Fruit fly (Drosophila melanogaster) whole organism, embryonic: ENCODE results near the gene lectin-37Da.
A peak's percentile ranks its signal among the peaks of the same experiment; 100 is the strongest.

Source experiments
- ATbp ChIP-seq: fragments of 200-800 bp; sonication (Bioruptor generic); optimal IDR thresholded peaks from 2 replicates; lab custom pipeline; 2017; ENCODE audit warnings: missing biosample characterization, mild to moderate bottlenecking, missing genetic modification characterization, missing genetic modification reagents
- CG10209 ChIP-seq: fragments of 200-800 bp; sonication (Bioruptor generic); optimal IDR thresholded peaks from 3 replicates; lab custom pipeline; 2017; ENCODE audit warnings: missing biosample characterization, mild to moderate bottlenecking, missing genetic modification characterization, missing genetic modification reagents
- CG10979 ChIP-seq: fragments of 200-800 bp; sonication (Bioruptor generic); optimal IDR thresholded peaks from 2 replicates; lab custom pipeline; 2018; ENCODE audit warnings: missing biosample characterization, mild to moderate bottlenecking, missing genetic modification characterization, moderate library complexity
- CG11398 ChIP-seq: fragments of 200-800 bp; sonication (Bioruptor generic); optimal IDR thresholded peaks from 2 replicates; lab custom pipeline; 2016; ENCODE audit warnings: missing biosample characterization, missing genetic modification characterization
- CG11560 ChIP-seq: fragments of 200-800 bp; sonication (Bioruptor generic); IDR thresholded peaks from 3 replicates; pipeline ENCODE4 v1.3.6; 2022; ENCODE audit warnings: missing biosample characterization, missing genetic modification characterization
- CG11723 ChIP-seq: fragments of 200-800 bp; sonication (Bioruptor generic); optimal IDR thresholded peaks from 2 replicates; lab custom pipeline; 2017; ENCODE audit warnings: missing biosample characterization, mild to moderate bottlenecking, missing genetic modification characterization
- CG12155 ChIP-seq: fragments of 200-800 bp; sonication (Bioruptor generic); optimal IDR thresholded peaks from 3 replicates; lab custom pipeline; 2016; ENCODE audit warnings: missing biosample characterization, missing genetic modification characterization
- CG12219 ChIP-seq: fragments of 200-800 bp; sonication (Bioruptor generic); optimal IDR thresholded peaks from 3 replicates; lab custom pipeline; 2018; ENCODE audit warnings: missing biosample characterization, mild to moderate bottlenecking, missing genetic modification characterization
- CG12236 ChIP-seq: fragments of 200-800 bp; sonication (Bioruptor generic); optimal IDR thresholded peaks from 2 replicates; lab custom pipeline; 2016; ENCODE audit warnings: missing biosample characterization, missing genetic modification characterization
- CG12744 ChIP-seq: fragments of 200-800 bp; sonication (Bioruptor generic); optimal IDR thresholded peaks from 2 replicates; lab custom pipeline; 2016; ENCODE audit warnings: missing biosample characterization, missing genetic modification characterization
- CG14050 ChIP-seq: fragments of 200-800 bp; sonication (Bioruptor generic); IDR thresholded peaks from 3 replicates; pipeline ENCODE4 v1.3.6; 2022; ENCODE audit warnings: missing biosample characterization, missing genetic modification characterization
- CG15479 ChIP-seq: fragments of 200-800 bp; sonication (Bioruptor generic); optimal IDR thresholded peaks from 3 replicates; lab custom pipeline; 2019; ENCODE audit warnings: missing biosample characterization, mild to moderate bottlenecking, missing genetic modification characterization, moderate library complexity
- CG1603 ChIP-seq: fragments of 200-800 bp; sonication (Bioruptor generic); optimal IDR thresholded peaks from 2 replicates; lab custom pipeline; 2019; ENCODE audit warnings: missing biosample characterization, mild to moderate bottlenecking, missing genetic modification characterization, moderate library complexity
- CG17829 ChIP-seq: fragments of 200-800 bp; optimal IDR thresholded peaks from 2 replicates; lab custom pipeline; 2019; ENCODE audit warnings: missing biosample characterization, mild to moderate bottlenecking, missing genetic modification characterization, moderate library complexity
- CG1792 ChIP-seq: fragments of 200-800 bp; sonication (Bioruptor generic); optimal IDR thresholded peaks from 2 replicates; lab custom pipeline; 2016; ENCODE audit warnings: missing biosample characterization, missing genetic modification characterization
- CG2889 ChIP-seq: fragments of 200-800 bp; sonication (Bioruptor generic); IDR thresholded peaks from 3 replicates; pipeline ENCODE4 v1.3.6; 2022; ENCODE audit warnings: missing biosample characterization, missing genetic modification characterization
- CG34376 ChIP-seq: fragments of 200-800 bp; sonication (Bioruptor generic); optimal IDR thresholded peaks from 2 replicates; lab custom pipeline; 2018; ENCODE audit warnings: missing biosample characterization, mild to moderate bottlenecking, missing genetic modification characterization
- CG34422 ChIP-seq: fragments of 200-800 bp; sonication (Bioruptor generic); IDR thresholded peaks from 3 replicates; pipeline ENCODE4 v1.3.6; 2022; ENCODE audit warnings: missing biosample characterization, missing genetic modification characterization
- CG4360 ChIP-seq: fragments of 200-800 bp; sonication (Bioruptor generic); IDR thresholded peaks from 2 replicates; pipeline ENCODE4 v1.3.6; 2022; ENCODE audit warnings: missing biosample characterization, missing genetic modification characterization
- CG6272 ChIP-seq: fragments of 200-800 bp; sonication (Bioruptor generic); IDR thresholded peaks from 2 replicates; pipeline ENCODE4 v1.3.6; 2022; ENCODE audit warnings: missing biosample characterization, missing genetic modification characterization
- CG8089 ChIP-seq: fragments of 200-800 bp; sonication (Bioruptor generic); optimal IDR thresholded peaks from 3 replicates; lab custom pipeline; 2016; ENCODE audit warnings: missing biosample characterization, missing genetic modification characterization
- CG8281 ChIP-seq: fragments of 200-800 bp; sonication (Bioruptor generic); optimal IDR thresholded peaks from 2 replicates; lab custom pipeline; 2018; ENCODE audit warnings: missing biosample characterization, mild to moderate bottlenecking, missing genetic modification characterization, moderate library complexity
- CHES-1-like ChIP-seq: fragments of 200-800 bp; sonication (Bioruptor generic); optimal IDR thresholded peaks from 2 replicates; lab custom pipeline; 2016; ENCODE audit warnings: missing biosample characterization, missing genetic modification characterization
- CTCF ChIP-seq: fragments of 200-800 bp; sonication (Bioruptor generic); optimal IDR thresholded peaks from 2 replicates; lab custom pipeline; 2017; ENCODE audit warnings: missing biosample characterization, mild to moderate bottlenecking, missing genetic modification characterization, moderate library complexity
- Dll ChIP-seq: fragments of 200-800 bp; sonication (Bioruptor generic); IDR thresholded peaks from 4 replicates; pipeline ENCODE4 v1.3.6; 2022; ENCODE audit warnings: missing biosample characterization, missing genetic modification characterization; ENCODE audit not compliant: partially characterized antibody
- ERR ChIP-seq: fragments of 200-800 bp; sonication (Bioruptor generic); optimal IDR thresholded peaks from 2 replicates; lab custom pipeline; 2016; ENCODE audit warnings: missing biosample characterization, missing genetic modification characterization
- Fer1 ChIP-seq: fragments of 200-800 bp; sonication (Bioruptor generic); optimal IDR thresholded peaks from 2 replicates; lab custom pipeline; 2017; ENCODE audit warnings: missing biosample characterization, mild to moderate bottlenecking, missing genetic modification characterization
- Hand ChIP-seq: fragments of 200-800 bp; sonication (Bioruptor generic); optimal IDR thresholded peaks from 2 replicates; lab custom pipeline; 2017; ENCODE audit warnings: mild to moderate bottlenecking, missing biosample characterization, missing genetic modification reagents, missing genetic modification characterization
- Hmx ChIP-seq: fragments of 200-800 bp; sonication (Bioruptor generic); optimal IDR thresholded peaks from 2 replicates; lab custom pipeline; 2016; ENCODE audit warnings: missing biosample characterization, missing genetic modification characterization
- Hr78 ChIP-seq, 2 experiments: fragments of 200-800 bp in 1 of 2; fragments of >200 bp in 1 of 2; sonication (Bioruptor generic) in 1 of 2; optimal IDR thresholded peaks; 2 replicates each; lab custom pipeline; 2017 to 2019; ENCODE audit warnings: missing biosample characterization in 2 of 2, missing genetic modification characterization in 2 of 2, mild to moderate bottlenecking in 1 of 2, moderate library complexity in 1 of 2
- Lhr ChIP-seq: fragments of 200-800 bp; sonication (Bioruptor generic); optimal IDR thresholded peaks from 3 replicates; lab custom pipeline; 2017; ENCODE audit warnings: mild to moderate bottlenecking, missing biosample characterization, missing genetic modification reagents, missing genetic modification characterization
- NfI ChIP-seq: fragments of 200-800 bp; sonication (Bioruptor generic); optimal IDR thresholded peaks from 3 replicates; lab custom pipeline; 2018; ENCODE audit warnings: missing biosample characterization, mild to moderate bottlenecking, missing genetic modification characterization, moderate library complexity
- Taf1 ChIP-seq: fragments of 200-800 bp; sonication (Bioruptor generic); IDR thresholded peaks from 2 replicates; pipeline ENCODE4 v1.3.6; 2022; ENCODE audit warnings: missing biosample characterization, missing genetic modification characterization
- ara ChIP-seq: fragments of 200-800 bp; sonication (Bioruptor generic); IDR thresholded peaks from 2 replicates; pipeline ENCODE4 v1.3.6; 2022; ENCODE audit warnings: missing biosample characterization, missing genetic modification characterization
- ase ChIP-seq: fragments of 200-800 bp; sonication (Bioruptor generic); IDR thresholded peaks from 3 replicates; pipeline ENCODE4 v1.3.6; 2022; ENCODE audit warnings: missing biosample characterization, missing genetic modification characterization
- cas ChIP-seq: fragments of 200-800 bp; sonication (Bioruptor generic); IDR thresholded peaks from 2 replicates; pipeline ENCODE4 v1.3.6; 2022; ENCODE audit warnings: missing biosample characterization, missing genetic modification characterization
- dimm ChIP-seq: fragments of 200-800 bp; sonication (Bioruptor generic); IDR thresholded peaks from 2 replicates; pipeline ENCODE4 v1.3.6; 2022; ENCODE audit warnings: missing biosample characterization, missing genetic modification characterization
- dysf ChIP-seq: fragments of 200-800 bp; sonication (Bioruptor generic); IDR thresholded peaks from 3 replicates; pipeline ENCODE4 v1.3.6; 2022; ENCODE audit warnings: missing biosample characterization, missing genetic modification characterization
- esg ChIP-seq: fragments of 200-800 bp; sonication (Bioruptor generic); conservative IDR thresholded peaks from 2 replicates; pipeline ENCODE4 v1.3.6; 2022; ENCODE audit warnings: missing biosample characterization, missing genetic modification characterization
- fd102C ChIP-seq: fragments of 200-800 bp; sonication (Bioruptor generic); optimal IDR thresholded peaks from 2 replicates; lab custom pipeline; 2018; ENCODE audit warnings: missing biosample characterization, mild to moderate bottlenecking, missing genetic modification characterization, moderate library complexity
- grau ChIP-seq: fragments of 200-800 bp; optimal IDR thresholded peaks from 3 replicates; lab custom pipeline; 2019; ENCODE audit warnings: missing biosample characterization, mild to moderate bottlenecking, missing genetic modification characterization, moderate library complexity
- gsb-n ChIP-seq: fragments of 200-800 bp; sonication (Bioruptor generic); optimal IDR thresholded peaks from 3 replicates; lab custom pipeline; 2018; ENCODE audit warnings: missing biosample characterization, mild to moderate bottlenecking, missing genetic modification characterization
- ham ChIP-seq: fragments of 200-800 bp; sonication (Bioruptor generic); IDR thresholded peaks from 2 replicates; pipeline ENCODE4 v1.3.6; 2022; ENCODE audit warnings: missing biosample characterization, missing genetic modification characterization
- hth ChIP-seq: fragments of >200 bp; optimal IDR thresholded peaks from 2 replicates; lab custom pipeline; 2017; ENCODE audit warnings: inconsistent platforms
- kah ChIP-seq: fragments of 200-800 bp; sonication (Bioruptor generic); optimal IDR thresholded peaks from 2 replicates; lab custom pipeline; 2018; ENCODE audit warnings: missing biosample characterization, mild to moderate bottlenecking, missing genetic modification characterization
- luna ChIP-seq: fragments of 200-800 bp; sonication (Bioruptor generic); optimal IDR thresholded peaks from 2 replicates; lab custom pipeline; 2016; ENCODE audit warnings: missing biosample characterization, missing genetic modification characterization
- odd ChIP-seq: fragments of 200-800 bp; sonication (Bioruptor generic); optimal IDR thresholded peaks from 2 replicates; lab custom pipeline; 2017; ENCODE audit warnings: missing biosample characterization, mild to moderate bottlenecking, missing genetic modification characterization
- pan ChIP-seq, 4 experiments: fragments of >200 bp in 3 of 4; fragments of 200-800 bp in 1 of 4; sonication (Bioruptor generic) in 1 of 4; optimal IDR thresholded peaks in 3 of 4; IDR thresholded peaks in 1 of 4; 2 replicates each; pipeline versions ENCODE4 v1.3.6 to Lab custom; 2017 to 2022; ENCODE audit warnings: missing biosample characterization in 2 of 4, missing genetic modification characterization in 2 of 4, mixed read lengths in 1 of 4
- sd ChIP-seq: fragments of 200-800 bp; sonication (Bioruptor generic); optimal IDR thresholded peaks from 3 replicates; lab custom pipeline; 2018; ENCODE audit warnings: missing biosample characterization, mild to moderate bottlenecking, missing genetic modification characterization, moderate library complexity
- seq ChIP-seq: fragments of 200-800 bp; sonication (Bioruptor generic); IDR thresholded peaks from 2 replicates; pipeline ENCODE4 v1.3.6; 2022; ENCODE audit warnings: missing biosample characterization, missing genetic modification characterization
- sug ChIP-seq: fragments of 200-800 bp; optimal IDR thresholded peaks from 2 replicates; lab custom pipeline; 2019; ENCODE audit warnings: missing biosample characterization, mild to moderate bottlenecking, missing genetic modification characterization, moderate library complexity
- unpg ChIP-seq: fragments of 200-800 bp; sonication (Bioruptor generic); optimal IDR thresholded peaks from 3 replicates; lab custom pipeline; 2018; ENCODE audit warnings: missing biosample characterization, mild to moderate bottlenecking, missing genetic modification characterization, moderate library complexity

Gene lectin-37Da

DNA sequence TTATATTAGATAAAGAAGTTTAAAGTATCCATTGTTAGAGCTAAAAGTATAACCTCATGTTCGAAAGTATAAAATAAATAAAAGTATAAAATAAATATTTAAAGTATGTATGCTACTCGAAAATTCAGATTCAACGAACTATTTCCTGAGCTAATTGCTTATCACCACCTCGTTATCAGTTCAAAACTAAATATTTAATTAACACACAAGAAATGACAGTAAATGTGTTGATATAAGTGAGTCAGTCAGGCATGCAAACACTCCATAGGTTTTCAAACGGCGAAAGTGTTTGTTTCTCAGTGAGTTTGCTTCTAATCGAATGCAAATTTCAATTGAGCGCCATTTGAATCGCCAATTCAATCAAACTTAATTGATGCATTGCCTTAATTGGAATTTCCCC, 16.1 kb downstream of the lectin-37Da start (continued):
- TF ChIP-seq Fer1 (GFP tag; lab: Kevin White, UChicago) (peak; percentile 70), Lhr (peak; percentile 33), pan (optimal IDR thresholded peaks at IDR 0.05; lab: Kevin White, UChicago) (no peak), pan (GFP tag; optimal IDR thresholded peaks at IDR 0.05 in 1 of 2, IDR thresholded peaks at IDR 0.05 in 1 of 2) (peak in 1 of 2 experiments; percentile 17), ham (GFP tag; lab: Robert Waterston, UW) (no peak), fd102C (GFP tag; lab: Kevin White, UChicago) (peak; percentile 79), Taf1 (no peak), CG10209 (peak; percentile 57), CG12744 (GFP tag; lab: Kevin White, UChicago) (no peak), CG4360 (GFP tag; lab: Robert Waterston, UW) (no peak), CG12236 (GFP tag; lab: Kevin White, UChicago) (peak; percentile 16), esg (GFP tag; lab: Robert Waterston, UW) (no peak), CG34422 (GFP tag; lab: Robert Waterston, UW) (no peak), CG12155 (GFP tag; lab: Kevin White, UChicago) (no peak), CG14050 (GFP tag; lab: Robert Waterston, UW) (no peak), CG12219 (GFP tag; lab: Kevin White, UChicago) (peak; percentile 62), ara (GFP tag; lab: Robert Waterston, UW) (peak; percentile 65; the same call in 1 of the 2 replicates), CG11560 (tag; lab: Robert Waterston, UW) (no peak), odd (GFP tag; lab: Kevin White, UChicago) (peak; percentile 70), hth (lab: Kevin White, UChicago) (no peak), ase (no peak), Hr78 (GFP tag; optimal IDR thresholded peaks at IDR 0.05; lab: Kevin White, UChicago) (peak in 1 of 2 experiments; percentile 42), sd (tag; lab: Kevin White, UChicago) (peak; percentile 55), CG2889 (GFP tag; lab: Robert Waterston, UW) (no peak), ERR (GFP tag; lab: Kevin White, UChicago) (no peak), kah (GFP tag; lab: Kevin White, UChicago) (peak; percentile 55), CG11723 (peak; percentile 28), CG10979 (tag; lab: Kevin White, UChicago) (peak; percentile 20), dimm (GFP tag; lab: Robert Waterston, UW) (no peak), cas (GFP tag; lab: Robert Waterston, UW) (no peak), CHES-1-like (GFP tag; lab: Kevin White, UChicago) (no peak), CG1603 (tag; lab: Kevin White, UChicago) (peak; percentile 68), ATbp (GFP tag; lab: Kevin White, UChicago) (peak; percentile 87), CG15479 (GFP tag; lab: Kevin White, UChicago) (peak; percentile 14), CG8089 (no peak), CG6272 (GFP tag; lab: Robert Waterston, UW) (no peak), dysf (no peak), CG17829 (tag; lab: Kevin White, UChicago) (peak; percentile 64), sug (peak; percentile 30), NfI (GFP tag; lab: Kevin White, UChicago) (no peak), CTCF (GFP tag; lab: Kevin White, UChicago) (peak; percentile 37), gsb-n (tag; lab: Kevin White, UChicago) (peak; percentile 62), CG1792 (GFP tag; lab: Kevin White, UChicago) (peak; percentile 37), CG34376 (GFP tag; lab: Kevin White, UChicago) (peak; percentile 4), seq (GFP tag; lab: Robert Waterston, UW) (no peak), CG8281 (tag; lab: Kevin White, UChicago) (peak; percentile 50), grau (tag; lab: Kevin White, UChicago) (peak; percentile 21), Hmx (GFP tag; lab: Kevin White, UChicago) (no peak), Dll (GFP tag; lab: Robert Waterston, UW) (no peak), Hand (GFP tag; lab: Kevin White, UChicago) (no peak), CG11398 (GFP tag; lab: Kevin White, UChicago) (no peak), unpg (GFP tag; lab: Kevin White, UChicago) (peak; percentile 61), luna (GFP tag; lab: Kevin White, UChicago) (no peak)
